Fruit fly (Drosophila melanogaster): Measurements from ENCODE around the gene Cpr67B.

- TF ChIP-seq tj (GFP tag; optimal IDR thresholded peaks at IDR 0.05) (no peak), Mnt (GFP tag; optimal IDR thresholded peaks at IDR 0.05) (no peak), pad (GFP tag; optimal IDR thresholded peaks at IDR 0.05) (no peak)
Measured at dm6 chr3L:9368665-9369064, 35.9 kb upstream of the Cpr67B start.

All from whole organism, adult.